Fruit fly (Drosophila melanogaster) whole organism, embryonic: Measurements from ENCODE around the gene SMC1.

Experiments used
- B-H1 ChIP-seq: fragments of 200-800 bp; sonication (Bioruptor generic); IDR thresholded peaks from 3 replicates; pipeline ENCODE4 v1.3.6; 2022; ENCODE audit warnings: missing biosample characterization, missing genetic modification characterization
- BEAF-32 ChIP-seq: fragments of 200-800 bp; sonication (Bioruptor generic); optimal IDR thresholded peaks from 3 replicates; lab custom pipeline; 2017; ENCODE audit warnings: missing biosample characterization, missing genetic modification characterization, mild to moderate bottlenecking, moderate library complexity, missing genetic modification reagents
- BtbVII ChIP-seq: fragments of 200-800 bp; sonication (Bioruptor generic); optimal IDR thresholded peaks from 3 replicates; lab custom pipeline; 2017; ENCODE audit warnings: missing biosample characterization, mild to moderate bottlenecking, missing genetic modification characterization
- CG10565 ChIP-seq: fragments of 200-800 bp; sonication (Bioruptor generic); optimal IDR thresholded peaks from 3 replicates; lab custom pipeline; 2016; ENCODE audit warnings: missing biosample characterization, mild to moderate bottlenecking, missing genetic modification characterization
- CG10654 ChIP-seq: fragments of 200-800 bp; sonication (Bioruptor generic); optimal IDR thresholded peaks from 2 replicates; lab custom pipeline; 2016; ENCODE audit warnings: missing biosample characterization, missing genetic modification characterization
- CG11456 ChIP-seq: fragments of 200-800 bp; sonication (Bioruptor generic); IDR thresholded peaks from 3 replicates; pipeline ENCODE4 v1.3.6; 2022; ENCODE audit warnings: missing biosample characterization, missing genetic modification characterization
- CG12104 ChIP-seq: fragments of 200-800 bp; sonication (Bioruptor generic); optimal IDR thresholded peaks from 3 replicates; lab custom pipeline; 2016; ENCODE audit warnings: missing biosample characterization, missing genetic modification characterization
- CG12236 ChIP-seq: fragments of 200-800 bp; sonication (Bioruptor generic); optimal IDR thresholded peaks from 2 replicates; lab custom pipeline; 2016; ENCODE audit warnings: missing biosample characterization, missing genetic modification characterization
- CG1233 ChIP-seq: fragments of 200-800 bp; sonication (Bioruptor generic); optimal IDR thresholded peaks from 4 replicates; lab custom pipeline; 2018; ENCODE audit warnings: missing biosample characterization, mild to moderate bottlenecking, missing genetic modification characterization
- CG14441 ChIP-seq: fragments of 200-800 bp; sonication (Bioruptor generic); IDR thresholded peaks from 2 replicates; pipeline ENCODE4 v1.3.6; 2022; ENCODE audit warnings: missing biosample characterization, missing genetic modification characterization
- CG1529 ChIP-seq: fragments of 200-800 bp; sonication (Bioruptor generic); optimal IDR thresholded peaks from 3 replicates; lab custom pipeline; 2018; ENCODE audit warnings: missing biosample characterization, missing genetic modification characterization
- CG15601 ChIP-seq: fragments of 200-800 bp; sonication (Bioruptor generic); optimal IDR thresholded peaks from 3 replicates; lab custom pipeline; 2019; ENCODE audit warnings: missing biosample characterization, mild to moderate bottlenecking, missing genetic modification characterization, moderate library complexity
- CG17612 ChIP-seq: fragments of 200-800 bp; sonication (Bioruptor generic); IDR thresholded peaks from 2 replicates; pipeline ENCODE4 v1.3.6; 2022; ENCODE audit warnings: missing biosample characterization, missing genetic modification characterization
- CG3065 ChIP-seq: fragments of 200-800 bp; sonication (Bioruptor generic); optimal IDR thresholded peaks from 2 replicates; lab custom pipeline; 2016; ENCODE audit warnings: missing biosample characterization, missing genetic modification characterization
- CG34376 ChIP-seq: fragments of 200-800 bp; sonication (Bioruptor generic); optimal IDR thresholded peaks from 2 replicates; lab custom pipeline; 2018; ENCODE audit warnings: missing biosample characterization, mild to moderate bottlenecking, missing genetic modification characterization
- CG3847 ChIP-seq: fragments of 200-800 bp; sonication (Bioruptor generic); IDR thresholded peaks from 2 replicates; pipeline ENCODE4 v1.3.6; 2022; ENCODE audit warnings: missing biosample characterization, missing genetic modification characterization
- CG6272 ChIP-seq: fragments of 200-800 bp; sonication (Bioruptor generic); IDR thresholded peaks from 2 replicates; pipeline ENCODE4 v1.3.6; 2022; ENCODE audit warnings: missing biosample characterization, missing genetic modification characterization
- CG8478 ChIP-seq: fragments of >200 bp; optimal IDR thresholded peaks from 2 replicates; lab custom pipeline; 2018
- CG9215 ChIP-seq: fragments of 200-800 bp; sonication (Bioruptor generic); IDR thresholded peaks from 2 replicates; pipeline ENCODE4 v1.3.6; 2022; ENCODE audit warnings: missing biosample characterization, missing genetic modification characterization
- D19A ChIP-seq: fragments of 200-800 bp; optimal IDR thresholded peaks from 3 replicates; lab custom pipeline; 2019; ENCODE audit warnings: missing biosample characterization, mild to moderate bottlenecking, missing genetic modification characterization, moderate library complexity
- Dek ChIP-seq: fragments of 200-800 bp; sonication (Bioruptor generic); optimal IDR thresholded peaks from 3 replicates; lab custom pipeline; 2019; ENCODE audit warnings: missing biosample characterization, mild to moderate bottlenecking, missing genetic modification characterization, moderate library complexity
- E2f2 ChIP-seq: fragments of 200-800 bp; sonication (Bioruptor generic); IDR thresholded peaks from 2 replicates; pipeline ENCODE4 v1.3.6; 2022; ENCODE audit warnings: missing biosample characterization, missing genetic modification characterization
- ERR ChIP-seq: fragments of 200-800 bp; sonication (Bioruptor generic); optimal IDR thresholded peaks from 2 replicates; lab custom pipeline; 2016; ENCODE audit warnings: missing biosample characterization, missing genetic modification characterization
- HHEX ChIP-seq: fragments of 200-800 bp; sonication (Bioruptor generic); optimal IDR thresholded peaks from 3 replicates; lab custom pipeline; 2017; ENCODE audit warnings: missing biosample characterization, mild to moderate bottlenecking, missing genetic modification characterization, missing genetic modification reagents
- Hr3 ChIP-seq: fragments of 200-800 bp; sonication (Bioruptor generic); optimal IDR thresholded peaks from 3 replicates; lab custom pipeline; 2016; ENCODE audit warnings: missing biosample characterization, missing genetic modification characterization
- Hsf ChIP-seq: fragments of 200-800 bp; sonication (Bioruptor generic); optimal IDR thresholded peaks from 3 replicates; lab custom pipeline; 2016; ENCODE audit warnings: missing biosample characterization, missing genetic modification characterization
- Kr ChIP-seq: fragments of 200-800 bp; sonication (Bioruptor generic); optimal IDR thresholded peaks from 2 replicates; lab custom pipeline; 2017; ENCODE audit warnings: missing biosample characterization, mild to moderate bottlenecking, missing genetic modification characterization
- Lim3 ChIP-seq: fragments of 200-800 bp; sonication (Bioruptor generic); IDR thresholded peaks from 2 replicates; pipeline ENCODE4 v1.3.6; 2022; ENCODE audit warnings: missing biosample characterization, missing genetic modification characterization
- Oaz ChIP-seq: fragments of 200-800 bp; sonication (Bioruptor generic); IDR thresholded peaks from 2 replicates; pipeline ENCODE4 v1.3.6; 2022; ENCODE audit warnings: missing biosample characterization, missing genetic modification characterization
- PHDP ChIP-seq: fragments of 200-800 bp; sonication (Bioruptor generic); optimal IDR thresholded peaks from 3 replicates; lab custom pipeline; 2018; ENCODE audit warnings: missing biosample characterization, mild to moderate bottlenecking, missing genetic modification characterization, moderate library complexity
- Trl ChIP-seq, 3 experiments: fragments of >200 bp in 2 of 3; fragments of 200-800 bp in 1 of 3; sonication (Bioruptor generic) in 1 of 3; optimal IDR thresholded peaks; 2 replicates in 1 of 3; 3 replicates in 2 of 3; lab custom pipeline; 2016 to 2017; ENCODE audit warnings: missing biosample characterization in 1 of 3, missing genetic modification characterization in 1 of 3
- abd-A ChIP-seq: fragments of 200-800 bp; sonication (Bioruptor generic); optimal IDR thresholded peaks from 3 replicates; lab custom pipeline; 2019; ENCODE audit warnings: missing biosample characterization, mild to moderate bottlenecking, missing genetic modification characterization, moderate library complexity
- cas ChIP-seq: fragments of 200-800 bp; sonication (Bioruptor generic); IDR thresholded peaks from 2 replicates; pipeline ENCODE4 v1.3.6; 2022; ENCODE audit warnings: missing biosample characterization, missing genetic modification characterization
- chm ChIP-seq: fragments of 200-800 bp; sonication (Bioruptor generic); IDR thresholded peaks from 2 replicates; pipeline ENCODE4 v1.3.6; 2022; ENCODE audit warnings: missing biosample characterization, missing genetic modification characterization
- croc ChIP-seq: fragments of 200-800 bp; sonication (Bioruptor generic); conservative IDR thresholded peaks from 3 replicates; pipeline ENCODE4 v1.3.6; 2022; ENCODE audit warnings: missing biosample characterization, missing genetic modification characterization
- dati ChIP-seq: fragments of 200-800 bp; sonication (Bioruptor generic); IDR thresholded peaks from 2 replicates; pipeline ENCODE4 v1.3.6; 2022; ENCODE audit warnings: missing biosample characterization, missing genetic modification characterization
- dmrt11E ChIP-seq: fragments of 200-800 bp; sonication (Bioruptor generic); optimal IDR thresholded peaks from 3 replicates; lab custom pipeline; 2018; ENCODE audit warnings: missing biosample characterization, mild to moderate bottlenecking, missing genetic modification characterization, moderate library complexity
- gcm ChIP-seq: fragments of 200-800 bp; sonication (Bioruptor generic); optimal IDR thresholded peaks from 2 replicates; lab custom pipeline; 2019; ENCODE audit warnings: missing biosample characterization, mild to moderate bottlenecking, missing genetic modification characterization, moderate library complexity
- gfzf ChIP-seq: fragments of 200-800 bp; sonication (Bioruptor generic); optimal IDR thresholded peaks from 2 replicates; lab custom pipeline; 2016; ENCODE audit warnings: missing biosample characterization, mild to moderate bottlenecking, missing genetic modification characterization, moderate library complexity
- gsb ChIP-seq: fragments of 200-800 bp; sonication (Bioruptor generic); IDR thresholded peaks from 2 replicates; pipeline ENCODE4 v1.3.6; 2022; ENCODE audit warnings: missing biosample characterization, missing genetic modification characterization
- ham ChIP-seq: fragments of 200-800 bp; sonication (Bioruptor generic); IDR thresholded peaks from 2 replicates; pipeline ENCODE4 v1.3.6; 2022; ENCODE audit warnings: missing biosample characterization, missing genetic modification characterization
- kay ChIP-seq: fragments of 200-800 bp; sonication (Bioruptor generic); optimal IDR thresholded peaks from 2 replicates; lab custom pipeline; 2016; ENCODE audit warnings: missing biosample characterization, missing genetic modification characterization
- odd ChIP-seq: fragments of 200-800 bp; sonication (Bioruptor generic); optimal IDR thresholded peaks from 2 replicates; lab custom pipeline; 2017; ENCODE audit warnings: missing biosample characterization, mild to moderate bottlenecking, missing genetic modification characterization
- pb ChIP-seq: fragments of 200-800 bp; sonication (Bioruptor generic); optimal IDR thresholded peaks from 3 replicates; lab custom pipeline; 2016; ENCODE audit warnings: missing biosample characterization, missing genetic modification characterization
- psq ChIP-seq: fragments of 200-800 bp; sonication (Bioruptor generic); optimal IDR thresholded peaks from 2 replicates; lab custom pipeline; 2017; ENCODE audit warnings: missing biosample characterization, missing genetic modification characterization
- row ChIP-seq: fragments of 200-800 bp; sonication (Bioruptor generic); IDR thresholded peaks from 3 replicates; pipeline ENCODE4 v1.3.6; 2022; ENCODE audit warnings: missing biosample characterization, missing genetic modification characterization
- tin ChIP-seq: fragments of 200-800 bp; sonication (Bioruptor generic); optimal IDR thresholded peaks from 3 replicates; lab custom pipeline; 2016; ENCODE audit warnings: missing biosample characterization, missing genetic modification characterization
- ttk ChIP-seq: fragments of 200-800 bp; sonication (Bioruptor generic); IDR thresholded peaks from 2 replicates; pipeline ENCODE4 v2.1.2; 2022; ENCODE audit warnings: missing biosample characterization, missing genetic modification characterization
- vfl ChIP-seq: fragments of 200-800 bp; sonication (Bioruptor generic); optimal IDR thresholded peaks from 2 replicates; lab custom pipeline; 2016; ENCODE audit warnings: missing biosample characterization, missing genetic modification characterization
- z ChIP-seq: fragments of 200-800 bp; sonication (Bioruptor generic); IDR thresholded peaks from 3 replicates; pipeline ENCODE4 v1.3.6; 2022; ENCODE audit warnings: missing biosample characterization, missing genetic modification characterization
- zfh2 ChIP-seq: fragments of 200-800 bp; sonication (Bioruptor generic); optimal IDR thresholded peaks from 2 replicates; lab custom pipeline; 2016; ENCODE audit warnings: missing biosample characterization, missing genetic modification characterization

Gene SMC1

dm6 chr3R:24037538-24038265 is 20.4 kb upstream of the SMC1 start, which contains the start of gene spas (continued):
- TF ChIP-seq CG1529 (GFP tag; lab: Kevin White, UChicago) = peak; percentile 15
- TF ChIP-seq dmrt11E (tag; lab: Kevin White, UChicago) = peak; percentile 78
- TF ChIP-seq gfzf (GFP tag; lab: Kevin White, UChicago) = peak; percentile 27
- TF ChIP-seq CG17612 (GFP tag; lab: Robert Waterston, UW) = no peak
- peak; percentile 61 for TF ChIP-seq E2f2 (GFP tag; lab: Robert Waterston, UW)
- TF ChIP-seq BEAF-32 (GFP tag; lab: Kevin White, UChicago) = peak; percentile 96
- TF ChIP-seq CG12236 (GFP tag; lab: Kevin White, UChicago) = no peak
- peak; percentile 29 for TF ChIP-seq gcm (GFP tag; lab: Kevin White, UChicago)
- TF ChIP-seq PHDP (tag; lab: Kevin White, UChicago) = peak; percentile 46
- TF ChIP-seq CG14441 (GFP tag; lab: Robert Waterston, UW) = peak; percentile 74
- TF ChIP-seq Oaz (GFP tag; lab: Robert Waterston, UW) = peak; percentile 37
- TF ChIP-seq CG3065 (GFP tag; lab: Kevin White, UChicago) = peak; percentile 57
- peak; percentile 72 for TF ChIP-seq tin
- TF ChIP-seq croc (GFP tag; lab: Robert Waterston, UW) = peak; percentile 56; the same call in 2 of the 3 replicates
- TF ChIP-seq chm (GFP tag; lab: Robert Waterston, UW) = peak; percentile 11; the same call in 1 of the 2 replicates
- TF ChIP-seq CG10565 (GFP tag; lab: Kevin White, UChicago) = no peak
- peak; percentile 82 for TF ChIP-seq zfh2 (GFP tag; lab: Kevin White, UChicago)
- peak; percentile 23; the same call in 1 of the 2 replicates for TF ChIP-seq dati (GFP tag; lab: Robert Waterston, UW)
- TF ChIP-seq CG9215 (GFP tag; lab: Robert Waterston, UW) = peak; percentile 78
- peak; percentile 40 for TF ChIP-seq Dek (tag; lab: Kevin White, UChicago)
- TF ChIP-seq CG34376 (GFP tag; lab: Kevin White, UChicago) = peak; percentile 37
- TF ChIP-seq ham (GFP tag; lab: Robert Waterston, UW) = no peak
- no peak for TF ChIP-seq D19A (tag; lab: Kevin White, UChicago)
- no peak for TF ChIP-seq Kr (GFP tag; lab: Kevin White, UChicago)
- TF ChIP-seq CG11456 = peak; percentile 82
- TF ChIP-seq Hr3 (GFP tag; lab: Kevin White, UChicago) = peak; percentile 82
- no peak for TF ChIP-seq z (GFP tag; lab: Robert Waterston, UW)
- TF ChIP-seq psq (GFP tag; lab: Kevin White, UChicago) = peak; percentile 33
- peak; percentile 29 for TF ChIP-seq CG15601 (tag; lab: Kevin White, UChicago)
- peak; percentile 62 for TF ChIP-seq CG10654
- TF ChIP-seq gsb = peak; percentile 31; the same call in 1 of the 2 replicates
- peak; percentile 75 for TF ChIP-seq Hsf (GFP tag; lab: Kevin White, UChicago)
- peak; percentile 67 for TF ChIP-seq ttk (GFP tag; lab: Robert Waterston, UW)
- no peak for TF ChIP-seq cas
- peak; percentile 30 for TF ChIP-seq kay (GFP tag; lab: Kevin White, UChicago)
- no peak for TF ChIP-seq Lim3 (GFP tag; lab: Robert Waterston, UW)
- TF ChIP-seq CG3847 (GFP tag; lab: Robert Waterston, UW) = peak; percentile 82
- TF ChIP-seq B-H1 (GFP tag; lab: Robert Waterston, UW) = peak; percentile 60; the same call in 1 of the 3 replicates
- peak; percentile 48 for TF ChIP-seq CG1233
- peak; percentile 93 for TF ChIP-seq row (GFP tag; lab: Robert Waterston, UW)
- peak; percentile 44 for TF ChIP-seq HHEX (GFP tag; lab: Kevin White, UChicago)
- TF ChIP-seq BtbVII (GFP tag; lab: Kevin White, UChicago) = no peak
- peak; percentile 13 for TF ChIP-seq ERR (GFP tag; lab: Kevin White, UChicago)
- TF ChIP-seq pb = peak; percentile 26
- no peak for TF ChIP-seq CG12104 (GFP tag; lab: Kevin White, UChicago)
- no peak for TF ChIP-seq abd-A (tag; lab: Kevin White, UChicago)
- peak; percentile 87 for TF ChIP-seq CG6272
- TF ChIP-seq CG8478 = no peak
- TF ChIP-seq Trl (optimal IDR thresholded peaks at IDR 0.05; lab: Kevin White, UChicago) = no peak
- peak; percentile 67 for TF ChIP-seq Trl (GFP tag; optimal IDR thresholded peaks at IDR 0.05; lab: Kevin White, UChicago)
- peak; percentile 45 for TF ChIP-seq vfl (GFP tag; lab: Kevin White, UChicago)
- TF ChIP-seq odd (GFP tag; lab: Kevin White, UChicago) = no peak
